Worm (Caenorhabditis elegans) whole organism, late embryonic: ENCODE data around the gene ifta-1.

Experiments used
- C08G9.2 ChIP-seq: sonication (generic microtip); optimal IDR thresholded peaks from 2 replicates; lab custom pipeline; 2016; ENCODE audit warnings: mild to moderate bottlenecking, missing genetic modification characterization, moderate library complexity, missing compliant biosample characterization
- F13H6.1 ChIP-seq: sonication (generic microtip); optimal IDR thresholded peaks from 2 replicates; lab custom pipeline; 2016; ENCODE audit warnings: missing genetic modification characterization, missing compliant biosample characterization
- K09A11.1 ChIP-seq: sonication (generic microtip); optimal IDR thresholded peaks from 2 replicates; lab custom pipeline; 2017; ENCODE audit warnings: antibody characterized with exemption, mild to moderate bottlenecking, missing genetic modification characterization, missing compliant biosample characterization; ENCODE audit not compliant: insufficient read depth
- ama-1 ChIP-seq: fragments of 150-350 bp; optimal IDR thresholded peaks from 2 replicates; lab custom pipeline; 2014
- ceh-14 ChIP-seq: sonication (generic microtip); optimal IDR thresholded peaks from 2 replicates; lab custom pipeline; 2016; ENCODE audit warnings: missing genotype, missing genetic modification characterization, missing compliant biosample characterization
- ceh-19 ChIP-seq: fragments of 200-800 bp; sonication (Bioruptor generic); optimal IDR thresholded peaks from 2 replicates; lab custom pipeline; 2018; ENCODE audit warnings: mild to moderate bottlenecking, missing genetic modification characterization, missing compliant biosample characterization
- ceh-2 ChIP-seq: sonication (generic microtip); optimal IDR thresholded peaks from 2 replicates; lab custom pipeline; 2016; ENCODE audit warnings: missing genotype, missing genetic modification characterization, missing compliant biosample characterization
- ceh-22 ChIP-seq: sonication (generic microtip); optimal IDR thresholded peaks from 2 replicates; lab custom pipeline; 2017; ENCODE audit warnings: missing biosample characterization, missing genetic modification characterization
- ceh-30 ChIP-seq: fragments of 150-350 bp; optimal IDR thresholded peaks from 2 replicates; lab custom pipeline; 2014; ENCODE audit warnings: missing biosample characterization, missing genetic modification characterization
- ceh-48 ChIP-seq: sonication (generic microtip); optimal IDR thresholded peaks from 2 replicates; lab custom pipeline; 2016; ENCODE audit warnings: missing genetic modification characterization, inconsistent platforms, missing compliant biosample characterization
- ceh-9 ChIP-seq: sonication (generic microtip); optimal IDR thresholded peaks from 2 replicates; lab custom pipeline; 2016; ENCODE audit warnings: mild to moderate bottlenecking, missing genetic modification characterization, inconsistent platforms, missing compliant biosample characterization
- dmd-4 ChIP-seq: sonication (generic microtip); optimal IDR thresholded peaks from 2 replicates; lab custom pipeline; 2016; ENCODE audit warnings: borderline replicate concordance, missing genetic modification characterization, missing compliant biosample characterization
- dve-1 ChIP-seq: sonication (generic microtip); optimal IDR thresholded peaks from 2 replicates; lab custom pipeline; 2017; ENCODE audit warnings: antibody characterized with exemption, mild to moderate bottlenecking, missing genetic modification characterization, missing compliant biosample characterization
- elt-2 ChIP-seq: sonication (generic microtip); optimal IDR thresholded peaks from 2 replicates; lab custom pipeline; 2016; ENCODE audit warnings: missing genetic modification reagents, missing genetic modification characterization, missing compliant biosample characterization
- elt-4 ChIP-seq: sonication (generic microtip); optimal IDR thresholded peaks from 2 replicates; lab custom pipeline; 2016; ENCODE audit warnings: missing genetic modification characterization, missing compliant biosample characterization
- fkh-10 ChIP-seq: fragments of 150-350 bp; optimal IDR thresholded peaks from 2 replicates; lab custom pipeline; 2014; ENCODE audit warnings: missing biosample characterization, missing genetic modification reagents, missing genetic modification characterization
- fkh-6 ChIP-seq: sonication (generic microtip); optimal IDR thresholded peaks from 2 replicates; lab custom pipeline; 2016; ENCODE audit warnings: missing genetic modification characterization, missing compliant biosample characterization
- hlh-13 ChIP-seq: fragments of 200-800 bp; sonication (Bioruptor generic); optimal IDR thresholded peaks from 2 replicates; lab custom pipeline; 2018; ENCODE audit warnings: mild to moderate bottlenecking, missing genetic modification characterization, missing compliant biosample characterization
- hlh-15 ChIP-seq: sonication (generic microtip); optimal IDR thresholded peaks from 2 replicates; lab custom pipeline; 2016; ENCODE audit warnings: missing genetic modification characterization, missing compliant biosample characterization
- hlh-30 ChIP-seq: sonication (generic microtip); optimal IDR thresholded peaks from 2 replicates; lab custom pipeline; 2017; ENCODE audit warnings: antibody characterized with exemption, missing genetic modification characterization, missing compliant biosample characterization; ENCODE audit not compliant: insufficient read depth
- madf-2 ChIP-seq: sonication (generic microtip); optimal IDR thresholded peaks from 2 replicates; lab custom pipeline; 2017; ENCODE audit warnings: missing genetic modification characterization, missing compliant biosample characterization
- mec-3 ChIP-seq: sonication (generic microtip); optimal IDR thresholded peaks from 2 replicates; lab custom pipeline; 2016; ENCODE audit warnings: borderline replicate concordance, missing genetic modification characterization, missing compliant biosample characterization
- nhr-11 ChIP-seq: fragments of 150-350 bp; optimal IDR thresholded peaks from 2 replicates; lab custom pipeline; 2014; ENCODE audit warnings: missing biosample characterization, missing genetic modification characterization
- nhr-232 ChIP-seq: sonication (generic microtip); optimal IDR thresholded peaks from 2 replicates; lab custom pipeline; 2016; ENCODE audit warnings: missing genetic modification characterization, missing compliant biosample characterization
- npax-4 ChIP-seq: sonication (generic microtip); optimal IDR thresholded peaks from 2 replicates; lab custom pipeline; 2016; ENCODE audit warnings: missing genetic modification characterization, missing compliant biosample characterization
- pag-3 ChIP-seq: sonication (generic microtip); optimal IDR thresholded peaks from 2 replicates; lab custom pipeline; 2016; ENCODE audit warnings: missing compliant biosample characterization, missing genetic modification characterization, borderline replicate concordance
- pros-1 ChIP-seq: fragments of 150-350 bp; optimal IDR thresholded peaks from 2 replicates; lab custom pipeline; 2014; ENCODE audit warnings: missing biosample characterization, missing genetic modification reagents, missing genetic modification characterization
- rnt-1 ChIP-seq: sonication (generic microtip); optimal IDR thresholded peaks from 2 replicates; lab custom pipeline; 2016; ENCODE audit warnings: missing genetic modification characterization, missing compliant biosample characterization
- sdc-2 ChIP-seq: sonication (generic microtip); optimal IDR thresholded peaks from 2 replicates; lab custom pipeline; 2016; ENCODE audit warnings: missing genotype, missing genetic modification characterization, missing compliant biosample characterization
- sox-2 ChIP-seq: fragments of 200-800 bp; sonication (Bioruptor generic); IDR thresholded peaks from 2 replicates; pipeline ENCODE4 v1.3.6; 2022; ENCODE audit warnings: missing genetic modification reagents, missing genetic modification characterization, missing compliant biosample characterization
- syd-9 ChIP-seq: sonication (generic microtip); optimal IDR thresholded peaks from 2 replicates; lab custom pipeline; 2016; ENCODE audit warnings: mild to moderate bottlenecking, missing genetic modification characterization, moderate library complexity, missing compliant biosample characterization
- tbx-7 ChIP-seq: sonication (generic microtip); optimal IDR thresholded peaks from 2 replicates; lab custom pipeline; 2016; ENCODE audit warnings: missing genotype, missing genetic modification characterization, missing compliant biosample characterization
- unc-3 ChIP-seq, 2 experiments: fragments of 200-800 bp in 1 of 2; sonication (Bioruptor generic) in 1 of 2; sonication (generic microtip) in 1 of 2; conservative IDR thresholded peaks in 1 of 2; optimal IDR thresholded peaks in 1 of 2; 2 replicates each; pipeline versions ENCODE4 v1.3.6 to Lab custom; 2016 to 2022; ENCODE audit warnings: missing compliant biosample characterization in 2 of 2, missing genetic modification characterization in 2 of 2, missing genetic modification reagents in 1 of 2
- unc-42 ChIP-seq: sonication (generic microtip); optimal IDR thresholded peaks from 2 replicates; lab custom pipeline; 2016; ENCODE audit warnings: missing genotype, missing genetic modification characterization, missing compliant biosample characterization
- ztf-16 ChIP-seq: sonication (generic microtip); optimal IDR thresholded peaks from 2 replicates; lab custom pipeline; 2017; ENCODE audit warnings: missing genetic modification characterization, missing compliant biosample characterization

ifta-1 gene

ce11 chrX:5543651-5544050 lies 8.9 kb downstream of the ifta-1 start, which contains the start of gene C54G7.1:
Gene C54G7.1 (plus strand): TSS chrX:5543951.
- TF ChIP-seq unc-42, result no peak
- TF ChIP-seq ceh-9, result no peak
- TF ChIP-seq ceh-14 (tag; lab: Kevin White, UChicago), result no peak
- TF ChIP-seq C08G9.2 (tag; lab: Kevin White, UChicago), result no peak
- TF ChIP-seq ceh-48, result no peak
- no peak for TF ChIP-seq pros-1 (tag; lab: Kevin White, UChicago)
- TF ChIP-seq elt-4 (tag; lab: Kevin White, UChicago), result no peak
- no peak for TF ChIP-seq ceh-30 (tag; lab: Kevin White, UChicago)
- no peak for TF ChIP-seq dve-1 (tag; lab: Kevin White, UChicago)
- no peak for TF ChIP-seq ceh-2 (tag; lab: Kevin White, UChicago)
- no peak for TF ChIP-seq rnt-1 (tag; lab: Kevin White, UChicago)
- TF ChIP-seq fkh-6, result no peak
- TF ChIP-seq tbx-7, result no peak
- no peak for TF ChIP-seq mec-3 (tag; lab: Kevin White, UChicago)
- no peak for TF ChIP-seq hlh-30 (tag; lab: Kevin White, UChicago)
- no peak for TF ChIP-seq madf-2 (tag; lab: Kevin White, UChicago)
- no peak for TF ChIP-seq K09A11.1 (tag; lab: Kevin White, UChicago)
- no peak for TF ChIP-seq sox-2 (GFP tag; lab: Robert Waterston, UW)
- no peak for TF ChIP-seq dmd-4
- no peak for TF ChIP-seq hlh-13 (GFP tag; lab: Kevin White, UChicago)

ce11 chrX:5538416-5538815 lies 14.1 kb downstream of the ifta-1 start, which contains the start of gene lgx-1:
Gene lgx-1 (minus strand): TSS chrX:5538516.
- TF ChIP-seq hlh-30 (tag; lab: Kevin White, UChicago) (no peak), ama-1 (no peak), ceh-22 (no peak), nhr-232 (tag; lab: Kevin White, UChicago) (no peak), sdc-2 (tag; lab: Kevin White, UChicago) (no peak), ceh-19 (GFP tag; lab: Kevin White, UChicago) (no peak), unc-3 (GFP tag; conservative IDR thresholded peaks at IDR 0.05; lab: Robert Waterston, UW) (no peak), unc-3 (tag; optimal IDR thresholded peaks at IDR 0.05; lab: Kevin White, UChicago) (no peak), syd-9 (no peak), pag-3 (tag; lab: Kevin White, UChicago) (no peak), F13H6.1 (tag; lab: Kevin White, UChicago) (no peak), sox-2 (GFP tag; lab: Robert Waterston, UW) (no peak), nhr-11 (tag; lab: Kevin White, UChicago) (no peak)

- TF ChIP-seq fkh-10 (GFP tag; lab: Kevin White, UChicago), result no peak
- no peak for TF ChIP-seq elt-4 (tag; lab: Kevin White, UChicago)
- no peak for TF ChIP-seq ama-1
- TF ChIP-seq hlh-15 (tag; lab: Kevin White, UChicago), result no peak
- no peak for TF ChIP-seq pros-1 (tag; lab: Kevin White, UChicago)
- TF ChIP-seq dmd-4, result no peak
These were observed 28.3 kb downstream of the ifta-1 start for ce11 chrX:5524260-5524659.

ce11 chrX:5522769-5523601 lies 29.6 kb downstream of the ifta-1 start, which contains the start of gene mboa-3:
Gene mboa-3 (minus strand): TSS chrX:5522819.
- TF ChIP-seq npax-4 (no peak), F13H6.1 (tag; lab: Kevin White, UChicago) (no peak), fkh-10 (GFP tag; lab: Kevin White, UChicago) (no peak), ztf-16 (tag; lab: Kevin White, UChicago) (no peak), elt-2 (tag; lab: Kevin White, UChicago) (peak; percentile 43)
